Fruit fly (Drosophila melanogaster): ENCODE data around the gene CG43841.

dm6 chrX:18409938-18410337 lies 29.5 kb upstream of the CG43841 start, which contains the start of gene Nt5b:
- TF ChIP-seq Blimp-1 (GFP tag; optimal IDR thresholded peaks at IDR 0.05), result no peak
- TF ChIP-seq Hr4 (GFP tag; optimal IDR thresholded peaks at IDR 0.05), result no peak

Measured in whole organism, prepupa.